Worm (Caenorhabditis elegans): ENCODE measurements around the gene F21A3.3.

ce11 chrV:15520398-15520797 lies 2.9 kb downstream of the F21A3.3 start:
- TF ChIP-seq nhr-28 (tag; optimal IDR thresholded peaks at IDR 0.05) (no peak), sem-2 (GFP tag; optimal IDR thresholded peaks at IDR 0.05) (no peak), elt-3 (tag; optimal IDR thresholded peaks at IDR 0.05) (no peak), unc-62 (GFP tag; optimal IDR thresholded peaks at IDR 0.05) (no peak), nhr-76 (tag; optimal IDR thresholded peaks at IDR 0.05) (no peak), pha-4 (tag; optimal IDR thresholded peaks at IDR 0.05) (no peak), unc-39 (tag; optimal IDR thresholded peaks at IDR 0.05) (no peak), ham-2 (GFP tag; optimal IDR thresholded peaks at IDR 0.05) (no peak), sptf-1 (tag; optimal IDR thresholded peaks at IDR 0.05) (no peak), mab-5 (tag; optimal IDR thresholded peaks at IDR 0.05) (no peak), lsy-2 (tag; optimal IDR thresholded peaks at IDR 0.05) (no peak), elt-1 (tag; optimal IDR thresholded peaks at IDR 0.05; ENCODE audit: borderline replicate concordance, insufficient read depth) (no peak), lin-13 (tag; optimal IDR thresholded peaks at IDR 0.05) (no peak), zip-8 (tag; optimal IDR thresholded peaks at IDR 0.05) (no peak)

Data from whole organism, mixed stage, embryonic.